Fruit fly (Drosophila melanogaster): ENCODE data around the gene galectin.

- no peak for TF ChIP-seq CG33017 (tag; optimal IDR thresholded peaks at IDR 0.05)
- TF ChIP-seq CG5204 (GFP tag; optimal IDR thresholded peaks at IDR 0.05) = no peak
- TF ChIP-seq Crg-1 (GFP tag; optimal IDR thresholded peaks at IDR 0.05) = no peak
- no peak for TF ChIP-seq kay (GFP tag; ENCODE audit: borderline replicate concordance)
- TF ChIP-seq CG1620 (GFP tag; optimal IDR thresholded peaks at IDR 0.05) = no peak
- no peak for TF ChIP-seq tj (GFP tag; optimal IDR thresholded peaks at IDR 0.05)
- no peak for TF ChIP-seq cnc (optimal IDR thresholded peaks at IDR 0.05)
- no peak for TF ChIP-seq Clk (GFP tag; optimal IDR thresholded peaks at IDR 0.05)
- TF ChIP-seq Hr96 (GFP tag; optimal IDR thresholded peaks at IDR 0.05) = no peak
- TF ChIP-seq CG14711 (tag; optimal IDR thresholded peaks at IDR 0.05) = no peak
- TF ChIP-seq CG7101 (tag; optimal IDR thresholded peaks at IDR 0.05) = no peak
- TF ChIP-seq CG7045 (GFP tag; optimal IDR thresholded peaks at IDR 0.05) = no peak
Measured at dm6 chr2L:94096-94495, 22.5 kb downstream of the galectin start.
